Fruit fly (Drosophila melanogaster): ENCODE results near the gene CG5567.

dm6 chr3L:17814036-17814435 lies 29.3 kb downstream of the CG5567 start, which contains the start of gene Cln3:
- no peak for TF ChIP-seq CG8301 (tag; optimal IDR thresholded peaks at IDR 0.05)
- no peak for TF ChIP-seq Pif1B (GFP tag; optimal IDR thresholded peaks at IDR 0.05)
- no peak for TF ChIP-seq CG15710 (tag; optimal IDR thresholded peaks at IDR 0.05)
- TF ChIP-seq CG9948 (tag; optimal IDR thresholded peaks at IDR 0.05): no peak
- TF ChIP-seq EcR (GFP tag; optimal IDR thresholded peaks at IDR 0.05): no peak
- TF ChIP-seq gl (tag; optimal IDR thresholded peaks at IDR 0.05): no peak
- TF ChIP-seq CG17806 (tag; optimal IDR thresholded peaks at IDR 0.05): no peak
- TF ChIP-seq D1 (tag; optimal IDR thresholded peaks at IDR 0.05): no peak
- TF ChIP-seq Ets98B (GFP tag; IDR thresholded peaks at IDR 0.05): no peak
- TF ChIP-seq CG8159 (tag; optimal IDR thresholded peaks at IDR 0.05): no peak
- TF ChIP-seq CG34367 (tag; optimal IDR thresholded peaks at IDR 0.05): no peak
- no peak for TF ChIP-seq CG14655 (GFP tag; optimal IDR thresholded peaks at IDR 0.05)
- no peak for TF ChIP-seq CG12605 (GFP tag; IDR thresholded peaks at IDR 0.05)

Data from whole organism, pupa.